Worm (Caenorhabditis elegans) whole organism, late embryonic: ENCODE measurements around the gene E02H4.8.

Source experiments
- C08G9.2 ChIP-seq: sonication (generic microtip); optimal IDR thresholded peaks from 2 replicates; lab custom pipeline; 2016; ENCODE audit warnings: mild to moderate bottlenecking, missing genetic modification characterization, moderate library complexity, missing compliant biosample characterization
- C38D4.7 ChIP-seq: fragments of 200-800 bp; sonication (Bioruptor generic); optimal IDR thresholded peaks from 2 replicates; lab custom pipeline; 2018; ENCODE audit warnings: mild to moderate bottlenecking, missing genetic modification characterization, moderate library complexity, missing compliant biosample characterization
- F13H6.1 ChIP-seq: sonication (generic microtip); optimal IDR thresholded peaks from 2 replicates; lab custom pipeline; 2016; ENCODE audit warnings: missing genetic modification characterization, missing compliant biosample characterization
- K02D7.2 ChIP-seq: sonication (generic microtip); optimal IDR thresholded peaks from 2 replicates; lab custom pipeline; 2017; ENCODE audit warnings: mild to moderate bottlenecking, missing genetic modification characterization, missing compliant biosample characterization
- T23F11.4 ChIP-seq: fragments of 200-800 bp; sonication (Bioruptor generic); optimal IDR thresholded peaks from 2 replicates; lab custom pipeline; 2018; ENCODE audit warnings: mild to moderate bottlenecking, missing genetic modification characterization, missing compliant biosample characterization
- ahr-1 ChIP-seq: sonication (generic microtip); optimal IDR thresholded peaks from 2 replicates; lab custom pipeline; 2016; ENCODE audit warnings: missing genetic modification characterization, missing compliant biosample characterization
- ama-1 ChIP-seq: fragments of 150-350 bp; optimal IDR thresholded peaks from 2 replicates; lab custom pipeline; 2014
- ceh-18 ChIP-seq: sonication (generic microtip); optimal IDR thresholded peaks from 2 replicates; lab custom pipeline; 2016; ENCODE audit warnings: missing genetic modification characterization, missing compliant biosample characterization
- ceh-19 ChIP-seq: fragments of 200-800 bp; sonication (Bioruptor generic); optimal IDR thresholded peaks from 2 replicates; lab custom pipeline; 2018; ENCODE audit warnings: mild to moderate bottlenecking, missing genetic modification characterization, missing compliant biosample characterization
- ceh-22 ChIP-seq: sonication (generic microtip); optimal IDR thresholded peaks from 2 replicates; lab custom pipeline; 2017; ENCODE audit warnings: missing biosample characterization, missing genetic modification characterization
- ceh-34 ChIP-seq: sonication (generic microtip); optimal IDR thresholded peaks from 2 replicates; lab custom pipeline; 2016; ENCODE audit warnings: mild to moderate bottlenecking, missing genetic modification characterization, missing compliant biosample characterization
- ceh-45 ChIP-seq: fragments of 200-800 bp; sonication (Bioruptor generic); IDR thresholded peaks from 2 replicates; pipeline ENCODE4 v1.3.6; 2022; ENCODE audit warnings: missing genetic modification reagents, missing genetic modification characterization, missing compliant biosample characterization
- ceh-6 ChIP-seq: fragments of 200-800 bp; sonication (Bioruptor generic); optimal IDR thresholded peaks from 2 replicates; lab custom pipeline; 2018; ENCODE audit warnings: mild to moderate bottlenecking, missing genetic modification characterization, missing compliant biosample characterization
- che-1 ChIP-seq: sonication (generic microtip); optimal IDR thresholded peaks from 2 replicates; lab custom pipeline; 2016; ENCODE audit warnings: mild to moderate bottlenecking, missing genetic modification characterization, missing compliant biosample characterization
- dmd-4 ChIP-seq: sonication (generic microtip); optimal IDR thresholded peaks from 2 replicates; lab custom pipeline; 2016; ENCODE audit warnings: borderline replicate concordance, missing genetic modification characterization, missing compliant biosample characterization
- elt-2 ChIP-seq: sonication (generic microtip); optimal IDR thresholded peaks from 2 replicates; lab custom pipeline; 2016; ENCODE audit warnings: missing genetic modification reagents, missing genetic modification characterization, missing compliant biosample characterization
- ets-4 ChIP-seq: sonication (generic microtip); optimal IDR thresholded peaks from 2 replicates; lab custom pipeline; 2016; ENCODE audit warnings: missing genetic modification characterization, missing compliant biosample characterization
- eyg-1 ChIP-seq: sonication (generic microtip); optimal IDR thresholded peaks from 2 replicates; lab custom pipeline; 2016; ENCODE audit warnings: missing genotype, missing genetic modification characterization, missing compliant biosample characterization
- fkh-10 ChIP-seq: fragments of 150-350 bp; optimal IDR thresholded peaks from 2 replicates; lab custom pipeline; 2014; ENCODE audit warnings: missing biosample characterization, missing genetic modification reagents, missing genetic modification characterization
- hlh-13 ChIP-seq: fragments of 200-800 bp; sonication (Bioruptor generic); optimal IDR thresholded peaks from 2 replicates; lab custom pipeline; 2018; ENCODE audit warnings: mild to moderate bottlenecking, missing genetic modification characterization, missing compliant biosample characterization
- hlh-15 ChIP-seq: sonication (generic microtip); optimal IDR thresholded peaks from 2 replicates; lab custom pipeline; 2016; ENCODE audit warnings: missing genetic modification characterization, missing compliant biosample characterization
- hlh-30 ChIP-seq: sonication (generic microtip); optimal IDR thresholded peaks from 2 replicates; lab custom pipeline; 2017; ENCODE audit warnings: antibody characterized with exemption, missing genetic modification characterization, missing compliant biosample characterization; ENCODE audit not compliant: insufficient read depth
- lin-11 ChIP-seq: fragments of 200-800 bp; sonication (Bioruptor generic); optimal IDR thresholded peaks from 2 replicates; lab custom pipeline; 2018; ENCODE audit warnings: mild to moderate bottlenecking, missing genetic modification characterization, missing compliant biosample characterization
- mec-3 ChIP-seq: sonication (generic microtip); optimal IDR thresholded peaks from 2 replicates; lab custom pipeline; 2016; ENCODE audit warnings: borderline replicate concordance, missing genetic modification characterization, missing compliant biosample characterization
- nhr-232 ChIP-seq: sonication (generic microtip); optimal IDR thresholded peaks from 2 replicates; lab custom pipeline; 2016; ENCODE audit warnings: missing genetic modification characterization, missing compliant biosample characterization
- pag-3 ChIP-seq: sonication (generic microtip); optimal IDR thresholded peaks from 2 replicates; lab custom pipeline; 2016; ENCODE audit warnings: missing compliant biosample characterization, missing genetic modification characterization, borderline replicate concordance
- pat-9 ChIP-seq: fragments of 200-800 bp; sonication (Bioruptor generic); optimal IDR thresholded peaks from 2 replicates; lab custom pipeline; 2018; ENCODE audit warnings: mild to moderate bottlenecking, missing genetic modification characterization, moderate library complexity, missing compliant biosample characterization
- pha-2 ChIP-seq: sonication (generic microtip); optimal IDR thresholded peaks from 2 replicates; lab custom pipeline; 2017; ENCODE audit warnings: mild to moderate bottlenecking, missing genetic modification characterization, missing compliant biosample characterization
- rnt-1 ChIP-seq: sonication (generic microtip); optimal IDR thresholded peaks from 2 replicates; lab custom pipeline; 2016; ENCODE audit warnings: missing genetic modification characterization, missing compliant biosample characterization
- sdc-2 ChIP-seq: sonication (generic microtip); optimal IDR thresholded peaks from 2 replicates; lab custom pipeline; 2016; ENCODE audit warnings: missing genotype, missing genetic modification characterization, missing compliant biosample characterization
- sox-2 ChIP-seq: fragments of 200-800 bp; sonication (Bioruptor generic); IDR thresholded peaks from 2 replicates; pipeline ENCODE4 v1.3.6; 2022; ENCODE audit warnings: missing genetic modification reagents, missing genetic modification characterization, missing compliant biosample characterization
- tbx-2 ChIP-seq: sonication (generic microtip); optimal IDR thresholded peaks from 2 replicates; lab custom pipeline; 2016; ENCODE audit warnings: missing genetic modification characterization, missing compliant biosample characterization
- unc-3 ChIP-seq, 2 experiments: fragments of 200-800 bp in 1 of 2; sonication (Bioruptor generic) in 1 of 2; sonication (generic microtip) in 1 of 2; conservative IDR thresholded peaks in 1 of 2; optimal IDR thresholded peaks in 1 of 2; 2 replicates each; pipeline versions ENCODE4 v1.3.6 to Lab custom; 2016 to 2022; ENCODE audit warnings: missing compliant biosample characterization in 2 of 2, missing genetic modification characterization in 2 of 2, missing genetic modification reagents in 1 of 2
- unc-42 ChIP-seq: sonication (generic microtip); optimal IDR thresholded peaks from 2 replicates; lab custom pipeline; 2016; ENCODE audit warnings: missing genotype, missing genetic modification characterization, missing compliant biosample characterization
- unc-55 ChIP-seq: sonication (generic microtip); optimal IDR thresholded peaks from 2 replicates; lab custom pipeline; 2017; ENCODE audit warnings: missing biosample characterization, missing genetic modification reagents, missing genetic modification characterization

Gene E02H4.8

DNA sequence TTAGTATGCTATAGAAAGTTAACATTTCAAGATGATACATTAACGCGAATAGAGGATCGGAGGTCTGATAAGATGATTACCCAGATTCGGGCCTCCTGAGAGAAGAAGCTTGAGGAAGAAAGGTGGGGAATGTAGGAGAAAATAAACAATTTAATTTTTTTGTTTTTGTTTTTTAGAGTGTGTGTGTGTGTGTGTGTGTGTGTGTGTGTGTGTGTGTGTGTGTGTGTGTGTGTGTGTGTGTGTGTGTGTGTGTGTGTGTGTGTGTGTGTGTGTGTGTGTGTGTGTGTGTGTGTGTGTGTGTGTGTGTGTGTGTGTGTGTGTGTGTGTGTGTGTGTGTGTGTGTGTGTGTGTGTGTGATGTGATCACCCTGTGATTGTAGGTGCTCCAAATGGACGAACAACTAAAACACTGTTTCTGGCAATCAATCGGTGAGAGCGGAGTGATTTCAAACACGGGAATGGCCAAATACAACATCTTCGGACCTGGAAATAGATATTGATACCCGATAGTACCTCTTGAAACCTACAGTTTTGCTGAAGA lies 34.0 kb downstream of the E02H4.8 start:
- TF ChIP-seq C38D4.7 (GFP tag; lab: Kevin White, UChicago) (peak; percentile 55), K02D7.2 (tag; lab: Kevin White, UChicago) (peak; percentile 8), lin-11 (tag; lab: Kevin White, UChicago) (peak; percentile 4), ceh-6 (GFP tag; lab: Kevin White, UChicago) (peak; percentile 27), che-1 (tag; lab: Kevin White, UChicago) (peak; percentile 17), hlh-13 (peak; percentile 12), pat-9 (tag; lab: Kevin White, UChicago) (peak; percentile 28), ceh-19 (GFP tag; lab: Kevin White, UChicago) (peak; percentile 51)

DNA sequence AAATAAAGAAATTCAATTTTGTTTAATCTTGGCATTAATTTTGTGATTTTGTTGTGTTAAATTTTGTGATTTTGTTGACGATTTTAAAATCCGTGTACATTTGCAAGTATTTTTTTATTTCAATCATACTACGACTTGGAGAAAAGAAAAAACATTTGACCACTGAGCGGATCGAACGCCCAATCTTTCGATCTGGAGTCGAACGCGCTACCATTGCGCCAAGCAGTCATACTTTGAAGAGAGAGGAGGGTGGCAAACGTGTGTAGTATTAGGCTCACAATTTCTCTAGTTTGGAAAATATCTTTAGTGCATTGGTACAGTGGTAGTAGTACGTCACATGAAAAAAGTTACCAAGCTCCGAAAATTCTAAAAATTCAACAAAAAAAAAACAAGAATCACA lies 34.6 kb downstream of the E02H4.8 start:
- TF ChIP-seq ahr-1: no peak

- TF ChIP-seq rnt-1: no peak
- no peak for TF ChIP-seq ceh-18 (tag; lab: Kevin White, UChicago)
- no peak for TF ChIP-seq ceh-45 (GFP tag; lab: Robert Waterston, UW)
- no peak for TF ChIP-seq unc-42 (tag; lab: Kevin White, UChicago)
- no peak for TF ChIP-seq nhr-232 (tag; lab: Kevin White, UChicago)
- TF ChIP-seq unc-55: no peak
- no peak for TF ChIP-seq ceh-34 (tag; lab: Kevin White, UChicago)
- TF ChIP-seq C08G9.2 (tag; lab: Kevin White, UChicago): no peak
- no peak for TF ChIP-seq sdc-2
- TF ChIP-seq F13H6.1 (tag; lab: Kevin White, UChicago): no peak
- TF ChIP-seq T23F11.4 (GFP tag; lab: Kevin White, UChicago): no peak
- TF ChIP-seq, all 69 proteins: peak for 0
Observed at ce11 chrX:14225273-14225672, 38.1 kb downstream of the E02H4.8 start, which contains the start of gene cyp-13B2. Gene cyp-13B2 (plus strand): TSS chrX:14225573.

- TF ChIP-seq che-1 (tag; lab: Kevin White, UChicago): no peak
- TF ChIP-seq dmd-4 (tag; lab: Kevin White, UChicago): no peak
- TF ChIP-seq tbx-2 (tag; lab: Kevin White, UChicago): no peak
Observed at ce11 chrX:14223156-14223555, 40.2 kb downstream of the E02H4.8 start, which contains the start of gene K06G5.3. Gene K06G5.3 (minus strand): TSS chrX:14223256.

- TF ChIP-seq ceh-34 (tag; lab: Kevin White, UChicago) (no peak), sox-2 (GFP tag; lab: Robert Waterston, UW) (no peak), elt-2 (peak; percentile 85), hlh-30 (tag; lab: Kevin White, UChicago) (no peak)
Observed at ce11 chrX:14214520-14215023, 48.8 kb downstream of the E02H4.8 start, which contains the start of gene K06G5.1. Gene K06G5.1 (plus strand): TSS chrX:14214973.

DNA sequence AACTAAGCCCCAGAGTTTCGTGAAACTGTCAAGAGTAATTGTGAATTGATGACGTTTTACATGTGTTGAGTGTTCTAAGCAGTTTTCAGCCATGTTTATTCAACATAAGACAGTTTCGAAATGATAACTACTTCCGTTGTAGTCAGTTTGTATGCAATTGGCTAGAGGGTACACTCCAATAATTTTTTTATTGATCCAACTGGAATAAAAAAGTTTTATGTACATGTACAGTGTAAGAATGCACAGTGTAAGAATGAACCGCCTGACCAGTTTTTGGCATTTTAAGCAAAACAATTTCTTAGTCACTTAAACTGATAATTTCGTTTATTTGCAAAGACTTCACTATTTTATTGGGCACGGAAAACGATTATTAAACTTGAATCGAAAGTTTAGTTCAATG lies 50.1 kb downstream of the E02H4.8 start:
- TF ChIP-seq eyg-1 (tag; lab: Kevin White, UChicago) (no peak), pag-3 (tag; lab: Kevin White, UChicago) (no peak), fkh-10 (GFP tag; lab: Kevin White, UChicago) (no peak), ceh-22 (no peak), pha-2 (tag; lab: Kevin White, UChicago) (no peak), unc-3 (GFP tag; conservative IDR thresholded peaks at IDR 0.05; lab: Robert Waterston, UW) (no peak), unc-3 (tag; optimal IDR thresholded peaks at IDR 0.05; lab: Kevin White, UChicago) (no peak), mec-3 (tag; lab: Kevin White, UChicago) (no peak), unc-55 (no peak), ama-1 (lab: Kevin White, UChicago) (no peak), ets-4 (tag; lab: Kevin White, UChicago) (no peak), ceh-6 (GFP tag; lab: Kevin White, UChicago) (no peak), pat-9 (tag; lab: Kevin White, UChicago) (no peak), hlh-15 (tag; lab: Kevin White, UChicago) (no peak)
- TF ChIP-seq, all 69 proteins: peak for 0
